Fruit fly (Drosophila melanogaster) ovary, adult (tissue): Measurements from ENCODE around the gene CG42502.

ENCODE experiments used
- CG17801 ChIP-seq: fragments of 200-800 bp; optimal IDR thresholded peaks from 2 replicates; lab custom pipeline; 2019; ENCODE audit warnings: missing biosample characterization, mild to moderate bottlenecking, missing genetic modification characterization, moderate library complexity; ENCODE audit not compliant: partially characterized antibody

Gene CG42502

dm6 chr2L:18765760-18766159 lies 45.3 kb downstream of the CG42502 start:
- no peak for TF ChIP-seq CG17801 (GFP tag; lab: Kevin White, UChicago)
